Fruit fly (Drosophila melanogaster) whole organism, wandering third instar larva: ENCODE data around the gene CG2604.
A peak's percentile ranks its signal among the peaks of the same experiment; 100 is the strongest.

Experiments
- Dfd ChIP-seq: fragments of >200 bp; optimal IDR thresholded peaks from 2 replicates; lab custom pipeline; 2017; ENCODE audit warnings: missing biosample characterization, missing genetic modification characterization
- Myc ChIP-seq: fragments of >200 bp; optimal IDR thresholded peaks from 2 replicates; lab custom pipeline; 2017
- OdsH ChIP-seq: fragments of 200-800 bp; sonication (Bioruptor generic); optimal IDR thresholded peaks from 2 replicates; lab custom pipeline; 2016; ENCODE audit warnings: missing biosample characterization, mild to moderate bottlenecking, missing genetic modification characterization
- Vsx2 ChIP-seq: fragments of 200-300, 225-300 bp; sonication (Bioruptor generic); optimal IDR thresholded peaks from 2 replicates; lab custom pipeline; 2018; ENCODE audit warnings: missing biosample characterization, missing genetic modification characterization; ENCODE audit not compliant: partially characterized antibody
- ey ChIP-seq: fragments of 200-800 bp; sonication (Bioruptor generic); optimal IDR thresholded peaks from 2 replicates; lab custom pipeline; 2016; ENCODE audit warnings: missing biosample characterization, missing genetic modification characterization
- sage ChIP-seq: fragments of 200-800 bp; sonication (Bioruptor generic); optimal IDR thresholded peaks from 2 replicates; lab custom pipeline; 2016; ENCODE audit warnings: missing biosample characterization, mild to moderate bottlenecking, missing genetic modification characterization

- TF ChIP-seq OdsH (GFP tag; lab: Kevin White, UChicago) (peak; percentile 15), Vsx2 (peak; percentile 33), Myc (lab: Kevin White, UChicago) (peak; percentile 97), sage (GFP tag; lab: Kevin White, UChicago) (no peak), ey (GFP tag; lab: Kevin White, UChicago) (peak; percentile 55), Dfd (GFP tag; lab: Kevin White, UChicago) (no peak)
Measured at dm6 chr3R:5264251-5265098, 41.3 kb upstream of the CG2604 start.
